Fruit fly (Drosophila melanogaster) whole organism, embryonic: ENCODE data around the gene CG43354.

Experiments
- Atf-2 ChIP-seq: fragments of 200-800 bp; sonication (Bioruptor generic); optimal IDR thresholded peaks from 2 replicates; lab custom pipeline; 2016; ENCODE audit warnings: missing biosample characterization, missing genetic modification characterization
- Bgb ChIP-seq: fragments of 200-800 bp; sonication (Bioruptor generic); IDR thresholded peaks from 2 replicates; pipeline ENCODE4 v1.3.6; 2022; ENCODE audit warnings: missing biosample characterization, missing genetic modification characterization; ENCODE audit not compliant: partially characterized antibody
- CG10209 ChIP-seq: fragments of 200-800 bp; sonication (Bioruptor generic); optimal IDR thresholded peaks from 3 replicates; lab custom pipeline; 2017; ENCODE audit warnings: missing biosample characterization, mild to moderate bottlenecking, missing genetic modification characterization, missing genetic modification reagents
- CG11093 ChIP-seq: fragments of 200-800 bp; sonication (Bioruptor generic); IDR thresholded peaks from 3 replicates; pipeline ENCODE4 v1.3.6; 2022; ENCODE audit warnings: missing biosample characterization, missing genetic modification characterization
- CG11247 ChIP-seq: fragments of 200-800 bp; sonication (Bioruptor generic); IDR thresholded peaks from 2 replicates; pipeline ENCODE4 v1.3.6; 2022; ENCODE audit warnings: missing biosample characterization, missing genetic modification characterization
- CG11398 ChIP-seq: fragments of 200-800 bp; sonication (Bioruptor generic); optimal IDR thresholded peaks from 2 replicates; lab custom pipeline; 2016; ENCODE audit warnings: missing biosample characterization, missing genetic modification characterization
- CG11456 ChIP-seq: fragments of 200-800 bp; sonication (Bioruptor generic); IDR thresholded peaks from 3 replicates; pipeline ENCODE4 v1.3.6; 2022; ENCODE audit warnings: missing biosample characterization, missing genetic modification characterization
- CG11723 ChIP-seq: fragments of 200-800 bp; sonication (Bioruptor generic); optimal IDR thresholded peaks from 2 replicates; lab custom pipeline; 2017; ENCODE audit warnings: missing biosample characterization, mild to moderate bottlenecking, missing genetic modification characterization
- CG15269 ChIP-seq: fragments of 200-800 bp; sonication (Bioruptor generic); optimal IDR thresholded peaks from 2 replicates; lab custom pipeline; 2018; ENCODE audit warnings: missing biosample characterization, mild to moderate bottlenecking, missing genetic modification characterization, moderate library complexity
- CG3065 ChIP-seq: fragments of 200-800 bp; sonication (Bioruptor generic); optimal IDR thresholded peaks from 2 replicates; lab custom pipeline; 2016; ENCODE audit warnings: missing biosample characterization, missing genetic modification characterization
- CG31365 ChIP-seq: fragments of 200-800 bp; sonication (Bioruptor generic); optimal IDR thresholded peaks from 2 replicates; lab custom pipeline; 2018; ENCODE audit warnings: missing biosample characterization, mild to moderate bottlenecking, missing genetic modification characterization
- CG32532 ChIP-seq: fragments of 200-800 bp; sonication (Bioruptor generic); IDR thresholded peaks from 2 replicates; pipeline ENCODE4 v1.3.6; 2022; ENCODE audit warnings: missing biosample characterization, missing genetic modification characterization
- CG32767 ChIP-seq: fragments of 200-800 bp; sonication (Bioruptor generic); IDR thresholded peaks from 2 replicates; pipeline ENCODE4 v1.3.6; 2022; ENCODE audit warnings: missing biosample characterization, missing genetic modification characterization
- CG5180 ChIP-seq: fragments of 200-800 bp; sonication (Bioruptor generic); optimal IDR thresholded peaks from 3 replicates; lab custom pipeline; 2017; ENCODE audit warnings: missing biosample characterization, missing genetic modification characterization, mild to moderate bottlenecking, moderate library complexity, missing genetic modification reagents
- CG7271 ChIP-seq: fragments of 200-800 bp; sonication (Bioruptor generic); optimal IDR thresholded peaks from 2 replicates; lab custom pipeline; 2018; ENCODE audit warnings: missing biosample characterization, mild to moderate bottlenecking, missing genetic modification characterization, moderate library complexity
- CG8359 ChIP-seq: fragments of 200-800 bp; sonication (Bioruptor generic); optimal IDR thresholded peaks from 2 replicates; lab custom pipeline; 2017; ENCODE audit warnings: missing biosample characterization, mild to moderate bottlenecking, missing genetic modification characterization, borderline replicate concordance
- CG8765 ChIP-seq: fragments of 200-800 bp; sonication (Bioruptor generic); IDR thresholded peaks from 2 replicates; pipeline ENCODE4 v1.3.6; 2022; ENCODE audit warnings: missing biosample characterization, missing genetic modification characterization
- CTCF ChIP-seq: fragments of 200-800 bp; sonication (Bioruptor generic); optimal IDR thresholded peaks from 2 replicates; lab custom pipeline; 2017; ENCODE audit warnings: missing biosample characterization, mild to moderate bottlenecking, missing genetic modification characterization, moderate library complexity
- Deaf1 ChIP-seq: fragments of 200-800 bp; optimal IDR thresholded peaks from 3 replicates; lab custom pipeline; 2019; ENCODE audit warnings: missing biosample characterization, mild to moderate bottlenecking, missing genetic modification characterization, moderate library complexity
- Dek ChIP-seq: fragments of 200-800 bp; sonication (Bioruptor generic); optimal IDR thresholded peaks from 3 replicates; lab custom pipeline; 2019; ENCODE audit warnings: missing biosample characterization, mild to moderate bottlenecking, missing genetic modification characterization, moderate library complexity
- Dfd ChIP-seq, 2 experiments: fragments of >200 bp; optimal IDR thresholded peaks; 2 replicates each; lab custom pipeline; 2017; ENCODE audit warnings: missing biosample characterization in 2 of 2, missing genetic modification characterization in 2 of 2
- Eip74EF ChIP-seq, 2 experiments: fragments of 200-800 bp in 1 of 2; fragments of >200 bp in 1 of 2; sonication (Bioruptor generic) in 1 of 2; optimal IDR thresholded peaks; 2 replicates each; lab custom pipeline; 2017 to 2019; ENCODE audit warnings: missing biosample characterization in 2 of 2, missing genetic modification characterization in 2 of 2, mild to moderate bottlenecking in 1 of 2, moderate library complexity in 1 of 2
- Ets65A ChIP-seq: fragments of 200-800 bp; sonication (Bioruptor generic); peaks from one replicate; lab custom pipeline; 2016; ENCODE audit warnings: missing biosample characterization, missing genetic modification characterization
- H15 ChIP-seq: fragments of 200-800 bp; sonication (Bioruptor generic); IDR thresholded peaks from 3 replicates; pipeline ENCODE4 v1.3.6; 2022; ENCODE audit warnings: missing biosample characterization, missing genetic modification characterization
- HLH3B ChIP-seq: fragments of 200-800 bp; sonication (Bioruptor generic); IDR thresholded peaks from 2 replicates; pipeline ENCODE4 v1.3.6; 2022; ENCODE audit warnings: missing biosample characterization, missing genetic modification characterization
- Hr78 ChIP-seq, 2 experiments: fragments of 200-800 bp in 1 of 2; fragments of >200 bp in 1 of 2; sonication (Bioruptor generic) in 1 of 2; optimal IDR thresholded peaks; 2 replicates each; lab custom pipeline; 2017 to 2019; ENCODE audit warnings: missing biosample characterization in 2 of 2, missing genetic modification characterization in 2 of 2, mild to moderate bottlenecking in 1 of 2, moderate library complexity in 1 of 2
- Kr ChIP-seq: fragments of 200-800 bp; sonication (Bioruptor generic); optimal IDR thresholded peaks from 2 replicates; lab custom pipeline; 2017; ENCODE audit warnings: missing biosample characterization, mild to moderate bottlenecking, missing genetic modification characterization
- Med ChIP-seq: fragments of 200-800 bp; sonication (Bioruptor generic); peaks from one replicate; lab custom pipeline; 2016; ENCODE audit warnings: missing biosample characterization, missing genetic modification characterization, mild to moderate bottlenecking, inconsistent platforms, moderate library complexity
- Nf-YB ChIP-seq: fragments of 200-800 bp; sonication (Bioruptor generic); optimal IDR thresholded peaks from 3 replicates; lab custom pipeline; 2019; ENCODE audit warnings: missing biosample characterization, mild to moderate bottlenecking, missing genetic modification characterization, moderate library complexity
- NfI ChIP-seq: fragments of 200-800 bp; sonication (Bioruptor generic); optimal IDR thresholded peaks from 3 replicates; lab custom pipeline; 2018; ENCODE audit warnings: missing biosample characterization, mild to moderate bottlenecking, missing genetic modification characterization, moderate library complexity
- Tbp ChIP-seq: fragments of >200 bp; optimal IDR thresholded peaks from 2 replicates; lab custom pipeline; 2018; ENCODE audit warnings: missing biosample characterization, missing genetic modification characterization
- Trl ChIP-seq, 3 experiments: fragments of >200 bp in 2 of 3; fragments of 200-800 bp in 1 of 3; sonication (Bioruptor generic) in 1 of 3; optimal IDR thresholded peaks; 2 replicates in 1 of 3; 3 replicates in 2 of 3; lab custom pipeline; 2016 to 2017; ENCODE audit warnings: missing biosample characterization in 1 of 3, missing genetic modification characterization in 1 of 3
- abd-A ChIP-seq: fragments of 200-800 bp; sonication (Bioruptor generic); optimal IDR thresholded peaks from 3 replicates; lab custom pipeline; 2019; ENCODE audit warnings: missing biosample characterization, mild to moderate bottlenecking, missing genetic modification characterization, moderate library complexity
- ap ChIP-seq: fragments of 200-800 bp; sonication (Bioruptor generic); IDR thresholded peaks from 2 replicates; pipeline ENCODE4 v1.3.6; 2022; ENCODE audit warnings: missing biosample characterization, missing genetic modification characterization
- ash1 ChIP-seq: fragments of 200-800 bp; sonication (Bioruptor generic); optimal IDR thresholded peaks from 2 replicates; lab custom pipeline; 2018; ENCODE audit warnings: missing biosample characterization, mild to moderate bottlenecking, missing genetic modification characterization
- bab2 ChIP-seq: fragments of 200-800 bp; sonication (Bioruptor generic); optimal IDR thresholded peaks from 2 replicates; lab custom pipeline; 2016; ENCODE audit warnings: missing biosample characterization, missing genetic modification characterization
- chinmo ChIP-seq: fragments of 200-800 bp; sonication (Bioruptor generic); IDR thresholded peaks from 4 replicates; pipeline ENCODE4 v1.3.6; 2022; ENCODE audit warnings: missing biosample characterization, missing genetic modification characterization; ENCODE audit not compliant: partially characterized antibody
- chm ChIP-seq: fragments of 200-800 bp; sonication (Bioruptor generic); IDR thresholded peaks from 2 replicates; pipeline ENCODE4 v1.3.6; 2022; ENCODE audit warnings: missing biosample characterization, missing genetic modification characterization
- crc ChIP-seq: fragments of 200-800 bp; sonication (Bioruptor generic); optimal IDR thresholded peaks from 2 replicates; lab custom pipeline; 2016; ENCODE audit warnings: missing biosample characterization, missing genetic modification characterization
- dysf ChIP-seq: fragments of 200-800 bp; sonication (Bioruptor generic); IDR thresholded peaks from 3 replicates; pipeline ENCODE4 v1.3.6; 2022; ENCODE audit warnings: missing biosample characterization, missing genetic modification characterization
- exex ChIP-seq: fragments of 200-800 bp; sonication (Bioruptor generic); optimal IDR thresholded peaks from 4 replicates; lab custom pipeline; 2018; ENCODE audit warnings: missing biosample characterization, mild to moderate bottlenecking, missing genetic modification characterization, moderate library complexity
- gem ChIP-seq: fragments of 200-800 bp; sonication (Bioruptor generic); optimal IDR thresholded peaks from 2 replicates; lab custom pipeline; 2019; ENCODE audit warnings: missing biosample characterization, mild to moderate bottlenecking, missing genetic modification characterization, moderate library complexity
- kay ChIP-seq: fragments of 200-800 bp; sonication (Bioruptor generic); optimal IDR thresholded peaks from 2 replicates; lab custom pipeline; 2016; ENCODE audit warnings: missing biosample characterization, missing genetic modification characterization
- lov ChIP-seq, 2 experiments: fragments of 200-800 bp in 1 of 2; fragments of >200 bp in 1 of 2; sonication (Bioruptor generic) in 1 of 2; IDR thresholded peaks in 1 of 2; optimal IDR thresholded peaks in 1 of 2; 2 replicates in 1 of 2; 3 replicates in 1 of 2; pipeline versions ENCODE4 v1.3.6 to Lab custom; 2017 to 2022; ENCODE audit warnings: missing biosample characterization in 1 of 2, missing genetic modification characterization in 1 of 2
- pum ChIP-seq: fragments of 200-800 bp; sonication (Bioruptor generic); optimal IDR thresholded peaks from 2 replicates; lab custom pipeline; 2016; ENCODE audit warnings: missing biosample characterization, missing genetic modification characterization
- slbo ChIP-seq: fragments of 200-800 bp; sonication (Bioruptor generic); IDR thresholded peaks from 2 replicates; pipeline ENCODE4 v1.3.6; 2022; ENCODE audit warnings: missing biosample characterization, missing genetic modification characterization
- so ChIP-seq: fragments of 200-800 bp; sonication (Bioruptor generic); IDR thresholded peaks from 3 replicates; pipeline ENCODE4 v1.3.6; 2022; ENCODE audit warnings: missing biosample characterization, missing genetic modification characterization
- wdn ChIP-seq: fragments of 200-800 bp; sonication (Bioruptor generic); IDR thresholded peaks from 2 replicates; pipeline ENCODE4 v1.3.6; 2022; ENCODE audit warnings: missing biosample characterization, missing genetic modification characterization
- zfh2 ChIP-seq: fragments of 200-800 bp; sonication (Bioruptor generic); optimal IDR thresholded peaks from 2 replicates; lab custom pipeline; 2016; ENCODE audit warnings: missing biosample characterization, missing genetic modification characterization

The CG43354 gene

dm6 chr2L:18284150-18284842, 24.9 kb downstream of the CG43354 start:
- no peak for TF ChIP-seq slbo (GFP tag; lab: Robert Waterston, UW)
- no peak for TF ChIP-seq so (GFP tag; lab: Robert Waterston, UW)
- peak; percentile 69 for TF ChIP-seq CTCF
- TF ChIP-seq CG11247 (GFP tag; lab: Robert Waterston, UW): no peak
- TF ChIP-seq CG11456 (GFP tag; lab: Robert Waterston, UW): peak; percentile 23; the same call in 1 of the 3 replicates
- no peak for TF ChIP-seq Tbp
- TF ChIP-seq CG31365: no peak
- peak; percentile 94 for TF ChIP-seq Ets65A (GFP tag; lab: Kevin White, UChicago)
- TF ChIP-seq chinmo: no peak
- no peak for TF ChIP-seq Hr78 (GFP tag; optimal IDR thresholded peaks at IDR 0.05; lab: Kevin White, UChicago)
- 0 out of 3 replicates have a peak, but pooled peaks have one; percentile 11 for TF ChIP-seq CG11093 (GFP tag; lab: Robert Waterston, UW)
- TF ChIP-seq CG32767 (GFP tag; lab: Robert Waterston, UW): no peak

- TF ChIP-seq chm (GFP tag; lab: Robert Waterston, UW) (no peak), Atf-2 (GFP tag; lab: Kevin White, UChicago) (no peak), crc (GFP tag; lab: Kevin White, UChicago) (no peak), CG32532 (GFP tag; lab: Robert Waterston, UW) (no peak), bab2 (GFP tag; lab: Kevin White, UChicago) (no peak), Med (GFP tag; lab: Kevin White, UChicago) (no peak), Deaf1 (peak; percentile 91), HLH3B (GFP tag; lab: Robert Waterston, UW) (no peak), CG10209 (GFP tag; lab: Kevin White, UChicago) (no peak), dysf (GFP tag; lab: Robert Waterston, UW) (0 out of 3 replicates have a peak, but pooled peaks have one; percentile 14), kay (GFP tag; lab: Kevin White, UChicago) (no peak), Dfd (GFP tag; optimal IDR thresholded peaks at IDR 0.05; lab: Kevin White, UChicago) (no peak), ap (GFP tag; lab: Robert Waterston, UW) (no peak), CG3065 (GFP tag; lab: Kevin White, UChicago) (no peak), Dek (tag; lab: Kevin White, UChicago) (no peak), CG8765 (no peak), abd-A (tag; lab: Kevin White, UChicago) (peak; percentile 37), CG7271 (no peak), Nf-YB (GFP tag; lab: Kevin White, UChicago) (no peak), CG15269 (no peak), Trl (optimal IDR thresholded peaks at IDR 0.05; lab: Kevin White, UChicago) (peak; percentile 27 to 50), Trl (GFP tag; optimal IDR thresholded peaks at IDR 0.05; lab: Kevin White, UChicago) (no peak), CG11398 (GFP tag; lab: Kevin White, UChicago) (no peak), pum (GFP tag; lab: Kevin White, UChicago) (no peak), wdn (no peak), gem (tag; lab: Kevin White, UChicago) (no peak), NfI (GFP tag; lab: Kevin White, UChicago) (no peak), Eip74EF (GFP tag; optimal IDR thresholded peaks at IDR 0.05; lab: Kevin White, UChicago) (no peak), H15 (GFP tag; lab: Robert Waterston, UW) (no peak), ash1 (GFP tag; lab: Kevin White, UChicago) (no peak), exex (no peak), CG8359 (GFP tag; lab: Kevin White, UChicago) (no peak), CG11723 (GFP tag; lab: Kevin White, UChicago) (no peak), Kr (GFP tag; lab: Kevin White, UChicago) (no peak), lov (optimal IDR thresholded peaks at IDR 0.05; lab: Kevin White, UChicago) (no peak), lov (GFP tag; IDR thresholded peaks at IDR 0.05; lab: Robert Waterston, UW) (no peak), CG5180 (peak; percentile 34), zfh2 (GFP tag; lab: Kevin White, UChicago) (no peak), Bgb (peak; percentile 22; the same call in 1 of the 2 replicates)
These were observed 33.6 kb downstream of the CG43354 start, which contains the start of gene CG42750 for dm6 chr2L:18275663-18276062. TSS of gene CG42750 (minus strand) at chr2L:18275770.
